Worm (Caenorhabditis elegans) whole organism, young adult: ENCODE results near the gene F59A6.10.

Experiments used
- B0336.3 ChIP-seq: fragments of 200-800 bp; sonication (Bioruptor generic); IDR thresholded peaks from 2 replicates; pipeline ENCODE4 v1.3.6; 2022; ENCODE audit warnings: missing genetic modification characterization, missing compliant biosample characterization
- C06A6.2 ChIP-seq: fragments of 200-800 bp; sonication (Bioruptor generic); conservative IDR thresholded peaks from 2 replicates; pipeline ENCODE4 v1.3.6; 2022; ENCODE audit warnings: missing genetic modification characterization, missing compliant biosample characterization
- C17E4.6 ChIP-seq: fragments of 200-800 bp; sonication (Bioruptor generic); IDR thresholded peaks from 2 replicates; pipeline ENCODE4 v1.3.6; 2022; ENCODE audit warnings: missing genetic modification reagents, missing genetic modification characterization, missing compliant biosample characterization
- D2030.7 ChIP-seq: fragments of 200-800 bp; sonication (Bioruptor generic); IDR thresholded peaks from 2 replicates; pipeline ENCODE4 v1.3.6; 2022; ENCODE audit warnings: missing genetic modification reagents, missing genetic modification characterization, missing compliant biosample characterization
- F52B5.7 ChIP-seq: sonication (generic microtip); optimal IDR thresholded peaks from 2 replicates; lab custom pipeline; 2016; ENCODE audit warnings: mild to moderate bottlenecking, missing genetic modification characterization, missing compliant biosample characterization
- K11D2.4 ChIP-seq: fragments of 200-800 bp; sonication (Bioruptor generic); IDR thresholded peaks from 2 replicates; pipeline ENCODE4 v1.3.6; 2022; ENCODE audit warnings: missing genetic modification reagents, missing genetic modification characterization, missing compliant biosample characterization
- K12H6.12 ChIP-seq: fragments of 200-800 bp; sonication (Bioruptor generic); optimal IDR thresholded peaks from 2 replicates; lab custom pipeline; 2018; ENCODE audit warnings: mild to moderate bottlenecking, missing genetic modification characterization, missing compliant biosample characterization
- Y53F4B.3 ChIP-seq: fragments of 200-800 bp; sonication (Bioruptor generic); IDR thresholded peaks from 2 replicates; pipeline ENCODE4 v1.3.6; 2022; ENCODE audit warnings: missing genetic modification reagents, missing genetic modification characterization, missing compliant biosample characterization
- Y67H2A.10 ChIP-seq: fragments of 200-800 bp; sonication (Bioruptor generic); conservative IDR thresholded peaks from 2 replicates; pipeline ENCODE4 v1.3.6; 2022; ENCODE audit warnings: missing genetic modification reagents, missing genetic modification characterization, missing compliant biosample characterization
- Y95B8A.8 ChIP-seq: fragments of 200-800 bp; sonication (Bioruptor generic); IDR thresholded peaks from 2 replicates; pipeline ENCODE4 v1.3.6; 2022; ENCODE audit warnings: missing genetic modification reagents, missing genetic modification characterization, missing compliant biosample characterization
- aptf-2 ChIP-seq: fragments of 200-800 bp; sonication (Bioruptor generic); conservative IDR thresholded peaks from 2 replicates; pipeline ENCODE4 v1.3.6; 2022; ENCODE audit warnings: missing genetic modification reagents, missing genetic modification characterization, missing compliant biosample characterization
- atf-7 ChIP-seq: sonication (generic microtip); optimal IDR thresholded peaks from 2 replicates; lab custom pipeline; 2017; ENCODE audit warnings: mild to moderate bottlenecking, missing genetic modification characterization, missing compliant biosample characterization
- attf-5 ChIP-seq: fragments of 200-800 bp; sonication (Bioruptor generic); optimal IDR thresholded peaks from 2 replicates; lab custom pipeline; 2018; ENCODE audit warnings: mild to moderate bottlenecking, missing genetic modification characterization, missing compliant biosample characterization
- bed-1 ChIP-seq: fragments of 200-800 bp; sonication (Bioruptor generic); IDR thresholded peaks from 2 replicates; pipeline ENCODE4 v1.3.6; 2022; ENCODE audit warnings: missing genetic modification reagents, missing genetic modification characterization, missing compliant biosample characterization
- bed-2 ChIP-seq: fragments of 200-800 bp; sonication (Bioruptor generic); IDR thresholded peaks from 2 replicates; pipeline ENCODE4 v1.3.6; 2022; ENCODE audit warnings: missing genetic modification reagents, missing genetic modification characterization, missing compliant biosample characterization
- cebp-1 ChIP-seq, 2 experiments: fragments of 200-800 bp in 1 of 2; sonication (Bioruptor generic) in 1 of 2; sonication (generic microtip) in 1 of 2; IDR thresholded peaks in 1 of 2; optimal IDR thresholded peaks in 1 of 2; 2 replicates each; pipeline versions ENCODE4 v1.3.6 to Lab custom; 2017 to 2022; ENCODE audit warnings: missing compliant biosample characterization in 2 of 2, missing genetic modification characterization in 2 of 2, mild to moderate bottlenecking in 1 of 2, missing genetic modification reagents in 1 of 2, moderate library complexity in 1 of 2
- ceh-100 ChIP-seq: fragments of 200-800 bp; sonication (Bioruptor generic); IDR thresholded peaks from 2 replicates; pipeline ENCODE4 v1.3.6; 2022; ENCODE audit warnings: missing genetic modification reagents, missing genetic modification characterization, missing compliant biosample characterization
- ceh-79 ChIP-seq: sonication (generic microtip); optimal IDR thresholded peaks from 2 replicates; lab custom pipeline; 2017; ENCODE audit warnings: mild to moderate bottlenecking, missing genetic modification characterization, missing compliant biosample characterization
- die-1 ChIP-seq: sonication (generic microtip); optimal IDR thresholded peaks from 2 replicates; lab custom pipeline; 2016; ENCODE audit warnings: missing genotype, mild to moderate bottlenecking, missing genetic modification characterization, missing compliant biosample characterization
- dox-1 ChIP-seq: fragments of 200-800 bp; sonication (Bioruptor generic); IDR thresholded peaks from 2 replicates; pipeline ENCODE4 v1.3.6; 2022; ENCODE audit warnings: missing genetic modification reagents, missing genetic modification characterization, missing compliant biosample characterization
- dpl-1 ChIP-seq: fragments of 150-350 bp; optimal IDR thresholded peaks from 2 replicates; lab custom pipeline; 2014; ENCODE audit warnings: missing biosample characterization, missing genetic modification reagents, missing genetic modification characterization
- egl-18 ChIP-seq: fragments of 200-800 bp; sonication (Bioruptor generic); IDR thresholded peaks from 2 replicates; pipeline ENCODE4 v1.3.6; 2022; ENCODE audit warnings: missing genetic modification reagents, missing genetic modification characterization, missing compliant biosample characterization
- egrh-3 ChIP-seq: fragments of 200-800 bp; sonication (Bioruptor generic); IDR thresholded peaks from 2 replicates; pipeline ENCODE4 v1.3.6; 2022; ENCODE audit warnings: missing genetic modification reagents, missing genetic modification characterization, missing compliant biosample characterization
- lin-35 ChIP-seq, 3 experiments: fragments of 150-350 bp in 2 of 3; sonication (generic microtip) in 1 of 3; optimal IDR thresholded peaks; 2 replicates each; lab custom pipeline; 2014 to 2018; ENCODE audit warnings: missing biosample characterization in 3 of 3, missing genetic modification characterization in 3 of 3, missing genetic modification reagents in 3 of 3
- lin-54 ChIP-seq: fragments of 200-800 bp; sonication (Bioruptor generic); optimal IDR thresholded peaks from 2 replicates; lab custom pipeline; 2018; ENCODE audit warnings: mild to moderate bottlenecking, missing genetic modification characterization, missing compliant biosample characterization
- lsl-1 ChIP-seq: fragments of 200-800 bp; sonication (Bioruptor generic); optimal IDR thresholded peaks from 2 replicates; lab custom pipeline; 2018; ENCODE audit warnings: mild to moderate bottlenecking, missing genetic modification characterization, moderate library complexity, missing compliant biosample characterization
- lsy-27 ChIP-seq: sonication (generic microtip); optimal IDR thresholded peaks from 2 replicates; lab custom pipeline; 2017; ENCODE audit warnings: missing genetic modification characterization, mild to moderate bottlenecking, missing compliant biosample characterization, antibody characterized with exemption, missing genotype, borderline replicate concordance; ENCODE audit not compliant: insufficient read depth
- madf-10 ChIP-seq: sonication (generic microtip); optimal IDR thresholded peaks from 2 replicates; lab custom pipeline; 2016; ENCODE audit warnings: mild to moderate bottlenecking, missing genetic modification characterization, missing compliant biosample characterization
- madf-3 ChIP-seq: fragments of 200-800 bp; sonication (Bioruptor generic); IDR thresholded peaks from 2 replicates; pipeline ENCODE4 v1.3.6; 2022; ENCODE audit warnings: missing genetic modification reagents, missing genetic modification characterization, missing compliant biosample characterization
- madf-6 ChIP-seq: fragments of 200-800 bp; sonication (Bioruptor generic); IDR thresholded peaks from 2 replicates; pipeline ENCODE4 v1.3.6; 2022; ENCODE audit warnings: missing genetic modification reagents, missing genetic modification characterization, missing compliant biosample characterization
- mes-4 ChIP-seq: sonication (generic microtip); optimal IDR thresholded peaks from 2 replicates; lab custom pipeline; 2016; ENCODE audit warnings: missing genotype, missing genetic modification characterization, missing compliant biosample characterization
- nfya-2 ChIP-seq: fragments of 200-800 bp; sonication (Bioruptor generic); IDR thresholded peaks from 2 replicates; pipeline ENCODE4 v1.3.6; 2022; ENCODE audit warnings: missing genetic modification reagents, missing genetic modification characterization, missing compliant biosample characterization
- nhr-80 ChIP-seq: sonication (generic microtip); optimal IDR thresholded peaks from 2 replicates; lab custom pipeline; 2016; ENCODE audit warnings: missing genetic modification characterization, missing compliant biosample characterization
- pbrm-1 ChIP-seq: fragments of 200-800 bp; sonication (Bioruptor generic); IDR thresholded peaks from 2 replicates; pipeline ENCODE4 v1.3.6; 2022; ENCODE audit warnings: missing genetic modification reagents, missing genetic modification characterization, missing compliant biosample characterization
- rcor-1 ChIP-seq: fragments of 200-800 bp; sonication (Bioruptor generic); IDR thresholded peaks from 2 replicates; pipeline ENCODE4 v1.3.6; 2022; ENCODE audit warnings: missing genetic modification reagents, missing genetic modification characterization, missing compliant biosample characterization
- rec-8 ChIP-seq, 2 experiments: sonication (generic microtip); optimal IDR thresholded peaks; 2 replicates each; lab custom pipeline; 2016; ENCODE audit warnings: mild to moderate bottlenecking in 2 of 2, missing genetic modification characterization in 2 of 2, missing genetic modification reagents in 2 of 2, missing genotype in 2 of 2, missing biosample characterization in 1 of 2, missing compliant biosample characterization in 1 of 2, moderate library complexity in 1 of 2
- snpc-3.4 ChIP-seq: sonication (generic microtip); optimal IDR thresholded peaks from 2 replicates; lab custom pipeline; 2017; ENCODE audit warnings: missing genetic modification characterization, mild to moderate bottlenecking, missing compliant biosample characterization, antibody characterized with exemption, moderate library complexity, missing genotype, missing genetic modification reagents
- somi-1 ChIP-seq: fragments of 200-800 bp; sonication (Bioruptor generic); optimal IDR thresholded peaks from 2 replicates; lab custom pipeline; 2018; ENCODE audit warnings: mild to moderate bottlenecking, missing genetic modification characterization, missing compliant biosample characterization
- sptf-2 ChIP-seq: fragments of 200-800 bp; sonication (Bioruptor generic); optimal IDR thresholded peaks from 2 replicates; lab custom pipeline; 2018; ENCODE audit warnings: mild to moderate bottlenecking, missing genetic modification characterization, missing compliant biosample characterization
- tbp1 ChIP-seq: fragments of 200-800 bp; sonication (Bioruptor generic); optimal IDR thresholded peaks from 2 replicates; lab custom pipeline; 2018; ENCODE audit warnings: mild to moderate bottlenecking, missing genetic modification characterization, missing compliant biosample characterization
- zfh-2 ChIP-seq: fragments of 200-800 bp; sonication (Bioruptor generic); conservative IDR thresholded peaks from 2 replicates; pipeline ENCODE4 v1.3.6; 2022; ENCODE audit warnings: missing genetic modification reagents, missing genetic modification characterization, missing compliant biosample characterization
- ztf-22 ChIP-seq: fragments of 200-800 bp; sonication (Bioruptor generic); optimal IDR thresholded peaks from 2 replicates; lab custom pipeline; 2018; ENCODE audit warnings: mild to moderate bottlenecking, missing genetic modification characterization, moderate library complexity, missing compliant biosample characterization
- ztf-26 ChIP-seq: sonication (generic microtip); optimal IDR thresholded peaks from 2 replicates; lab custom pipeline; 2017; ENCODE audit warnings: missing genetic modification characterization, missing compliant biosample characterization
- ztf-3 ChIP-seq: fragments of 200-800 bp; sonication (Bioruptor generic); optimal IDR thresholded peaks from 2 replicates; lab custom pipeline; 2018; ENCODE audit warnings: mild to moderate bottlenecking, missing genetic modification characterization, missing compliant biosample characterization
- ztf-6 ChIP-seq: fragments of 200-800 bp; sonication (Bioruptor generic); IDR thresholded peaks from 2 replicates; pipeline ENCODE4 v1.3.6; 2022; ENCODE audit warnings: missing genetic modification reagents, missing genetic modification characterization, missing compliant biosample characterization

Gene F59A6.10

ce11 chrII:5016977-5017585, 13.3 kb downstream of the F59A6.10 start (continued):
- TF ChIP-seq dpl-1 (no peak), ztf-6 (GFP tag; lab: Robert Waterston, UW) (no peak), ceh-79 (no peak), zfh-2 (GFP tag; lab: Robert Waterston, UW) (peak; percentile 84), K11D2.4 (GFP tag; lab: Robert Waterston, UW) (peak; percentile 74; the same call in 1 of the 2 replicates), ztf-3 (GFP tag; lab: Kevin White, UChicago) (no peak), ztf-26 (no peak), F52B5.7 (tag; lab: Kevin White, UChicago) (no peak), rec-8 (tag; optimal IDR thresholded peaks at IDR 0.05; lab: Kevin White, UChicago) (no peak), lsl-1 (no peak), rcor-1 (GFP tag; lab: Robert Waterston, UW) (no peak), lin-35 (GFP tag; optimal IDR thresholded peaks at IDR 0.05; lab: Kevin White, UChicago) (no peak), cebp-1 (GFP tag; IDR thresholded peaks at IDR 0.05; lab: Robert Waterston, UW) (no peak), cebp-1 (tag; optimal IDR thresholded peaks at IDR 0.05; lab: Kevin White, UChicago) (peak; percentile 66), Y53F4B.3 (GFP tag; lab: Robert Waterston, UW) (no peak), madf-10 (no peak), bed-1 (GFP tag; lab: Robert Waterston, UW) (no peak), dox-1 (peak; percentile 60), madf-6 (GFP tag; lab: Robert Waterston, UW) (no peak), aptf-2 (no peak), C17E4.6 (no peak)

ce11 chrII:5018578-5018977, 14.8 kb downstream of the F59A6.10 start:
- TF ChIP-seq pbrm-1 (GFP tag; lab: Robert Waterston, UW) (no peak), snpc-3.4 (tag; lab: Kevin White, UChicago) (no peak), D2030.7 (GFP tag; lab: Robert Waterston, UW) (no peak), C17E4.6 (no peak), madf-10 (no peak), attf-5 (no peak), mes-4 (no peak), somi-1 (GFP tag; lab: Kevin White, UChicago) (no peak), sptf-2 (GFP tag; lab: Kevin White, UChicago) (no peak), Y95B8A.8 (no peak), egl-18 (GFP tag; lab: Robert Waterston, UW) (no peak), nhr-80 (tag; lab: Kevin White, UChicago) (no peak), die-1 (tag; lab: Kevin White, UChicago) (no peak), K12H6.12 (tag; lab: Kevin White, UChicago) (no peak), bed-2 (GFP tag; lab: Robert Waterston, UW) (no peak), ztf-22 (GFP tag; lab: Kevin White, UChicago) (no peak), madf-3 (GFP tag; lab: Robert Waterston, UW) (no peak)

ce11 chrII:5019389-5020108, 15.8 kb downstream of the F59A6.10 start:
- TF ChIP-seq tbp1 (GFP tag; lab: Kevin White, UChicago) (peak; percentile 13), B0336.3 (GFP tag; lab: Robert Waterston, UW) (no peak), C06A6.2 (GFP tag; lab: Robert Waterston, UW) (no peak), ceh-100 (no peak), Y67H2A.10 (no peak; the same call in 1 of the 2 replicates), nfya-2 (GFP tag; lab: Robert Waterston, UW) (no peak), lin-54 (GFP tag; lab: Kevin White, UChicago) (no peak), lsl-1 (no peak), somi-1 (GFP tag; lab: Kevin White, UChicago) (peak; percentile 10), egrh-3 (GFP tag; lab: Robert Waterston, UW) (no peak), die-1 (tag; lab: Kevin White, UChicago) (no peak), lsy-27 (tag; lab: Kevin White, UChicago) (no peak), aptf-2 (no peak), atf-7 (tag; lab: Kevin White, UChicago) (peak; percentile 18)
